Fruit fly (Drosophila melanogaster) whole organism, embryonic: Measurements from ENCODE around the gene Prosbeta2R2.
A peak's percentile ranks its signal among the peaks of the same experiment; 100 is the strongest.

Experiments used
- CG11696 ChIP-seq: fragments of 200-800 bp; sonication (Bioruptor generic); IDR thresholded peaks from 2 replicates; pipeline ENCODE4 v1.3.6; 2022; ENCODE audit warnings: missing biosample characterization, missing genetic modification characterization
- CG11723 ChIP-seq: fragments of 200-800 bp; sonication (Bioruptor generic); optimal IDR thresholded peaks from 2 replicates; lab custom pipeline; 2017; ENCODE audit warnings: missing biosample characterization, mild to moderate bottlenecking, missing genetic modification characterization
- CG12769 ChIP-seq: fragments of 200-800 bp; sonication (Bioruptor generic); optimal IDR thresholded peaks from 2 replicates; lab custom pipeline; 2019; ENCODE audit warnings: missing biosample characterization, mild to moderate bottlenecking, missing genetic modification characterization, moderate library complexity
- CG14860 ChIP-seq: fragments of 200-800 bp; sonication (Bioruptor generic); IDR thresholded peaks from 3 replicates; pipeline ENCODE4 v1.3.6; 2022; ENCODE audit warnings: missing biosample characterization, missing genetic modification characterization; ENCODE audit not compliant: partially characterized antibody
- CG1529 ChIP-seq: fragments of 200-800 bp; sonication (Bioruptor generic); optimal IDR thresholded peaks from 3 replicates; lab custom pipeline; 2018; ENCODE audit warnings: missing biosample characterization, missing genetic modification characterization
- CG16813 ChIP-seq: fragments of 200-800 bp; sonication (Bioruptor generic); IDR thresholded peaks from 3 replicates; pipeline ENCODE4 v1.3.6; 2022; ENCODE audit warnings: missing biosample characterization, missing genetic modification characterization; ENCODE audit not compliant: partially characterized antibody
- CG16863 ChIP-seq: fragments of 200-800 bp; sonication (Bioruptor generic); optimal IDR thresholded peaks from 3 replicates; lab custom pipeline; 2016; ENCODE audit warnings: missing biosample characterization, missing genetic modification characterization
- CG1792 ChIP-seq: fragments of 200-800 bp; sonication (Bioruptor generic); optimal IDR thresholded peaks from 2 replicates; lab custom pipeline; 2016; ENCODE audit warnings: missing biosample characterization, missing genetic modification characterization
- CG2116 ChIP-seq: fragments of 200-800 bp; sonication (Bioruptor generic); optimal IDR thresholded peaks from 3 replicates; lab custom pipeline; 2018; ENCODE audit warnings: missing biosample characterization, mild to moderate bottlenecking, missing genetic modification characterization
- CG2712 ChIP-seq: fragments of 200-800 bp; optimal IDR thresholded peaks from 3 replicates; lab custom pipeline; 2019; ENCODE audit warnings: missing biosample characterization, mild to moderate bottlenecking, missing genetic modification characterization, moderate library complexity
- CG2889 ChIP-seq: fragments of 200-800 bp; sonication (Bioruptor generic); IDR thresholded peaks from 3 replicates; pipeline ENCODE4 v1.3.6; 2022; ENCODE audit warnings: missing biosample characterization, missing genetic modification characterization
- CG31388 ChIP-seq: fragments of 200-800 bp; sonication (Bioruptor generic); optimal IDR thresholded peaks from 2 replicates; lab custom pipeline; 2016; ENCODE audit warnings: missing biosample characterization, missing genetic modification characterization
- CG32772 ChIP-seq: fragments of 200-800 bp; sonication (Bioruptor generic); IDR thresholded peaks from 2 replicates; pipeline ENCODE4 v1.3.6; 2022; ENCODE audit warnings: missing biosample characterization, missing genetic modification characterization
- CG4707 ChIP-seq: fragments of 200-800 bp; sonication (Bioruptor generic); optimal IDR thresholded peaks from 2 replicates; lab custom pipeline; 2018; ENCODE audit warnings: missing biosample characterization, mild to moderate bottlenecking, missing genetic modification characterization, moderate library complexity
- CG4730 ChIP-seq: fragments of 200-800 bp; sonication (Bioruptor generic); IDR thresholded peaks from 2 replicates; pipeline ENCODE4 v1.3.6; 2022; ENCODE audit warnings: missing biosample characterization, missing genetic modification characterization
- CG7987 ChIP-seq: fragments of 200-800 bp; sonication (Bioruptor generic); optimal IDR thresholded peaks from 2 replicates; lab custom pipeline; 2018; ENCODE audit warnings: missing biosample characterization, mild to moderate bottlenecking, missing genetic modification characterization, moderate library complexity
- CG8478 ChIP-seq: fragments of >200 bp; optimal IDR thresholded peaks from 2 replicates; lab custom pipeline; 2018
- CG8924 ChIP-seq: fragments of 200-800 bp; optimal IDR thresholded peaks from 3 replicates; lab custom pipeline; 2019; ENCODE audit warnings: missing biosample characterization, mild to moderate bottlenecking, missing genetic modification characterization, moderate library complexity
- Dad ChIP-seq: fragments of 200-800 bp; sonication (Bioruptor generic); optimal IDR thresholded peaks from 3 replicates; lab custom pipeline; 2016; ENCODE audit warnings: missing biosample characterization, missing genetic modification characterization
- Doc3 ChIP-seq: fragments of 200-800 bp; sonication (Bioruptor generic); IDR thresholded peaks from 3 replicates; pipeline ENCODE4 v1.3.6; 2022; ENCODE audit warnings: missing biosample characterization, missing genetic modification characterization; ENCODE audit not compliant: partially characterized antibody
- HmgZ ChIP-seq: fragments of 200-800 bp; sonication (Bioruptor generic); optimal IDR thresholded peaks from 2 replicates; lab custom pipeline; 2018; ENCODE audit warnings: missing biosample characterization, mild to moderate bottlenecking, missing genetic modification characterization
- Lim3 ChIP-seq: fragments of 200-800 bp; sonication (Bioruptor generic); IDR thresholded peaks from 2 replicates; pipeline ENCODE4 v1.3.6; 2022; ENCODE audit warnings: missing biosample characterization, missing genetic modification characterization
- Mrtf ChIP-seq: fragments of 200-800 bp; sonication (Bioruptor generic); IDR thresholded peaks from 3 replicates; pipeline ENCODE4 v1.3.6; 2022; ENCODE audit warnings: missing biosample characterization, missing genetic modification characterization
- Six4 ChIP-seq: fragments of 200-800 bp; sonication (Bioruptor generic); optimal IDR thresholded peaks from 2 replicates; lab custom pipeline; 2016; ENCODE audit warnings: missing biosample characterization, missing genetic modification characterization
- Sox102F ChIP-seq: fragments of 200-800 bp; sonication (Bioruptor generic); optimal IDR thresholded peaks from 2 replicates; lab custom pipeline; 2018; ENCODE audit warnings: missing biosample characterization, mild to moderate bottlenecking, missing genetic modification characterization, moderate library complexity
- Sry-δ ChIP-seq: fragments of 200-800 bp; sonication (Bioruptor generic); optimal IDR thresholded peaks from 2 replicates; lab custom pipeline; 2016; ENCODE audit warnings: missing biosample characterization, missing genetic modification characterization
- Usf ChIP-seq: fragments of 200-800 bp; sonication (Bioruptor generic); optimal IDR thresholded peaks from 2 replicates; lab custom pipeline; 2017; ENCODE audit warnings: missing genotype, missing biosample characterization, missing genetic modification characterization
- al ChIP-seq: fragments of 200-800 bp; sonication (Bioruptor generic); IDR thresholded peaks from 2 replicates; pipeline ENCODE4 v1.3.6; 2022; ENCODE audit warnings: missing biosample characterization, missing genetic modification characterization
- cas ChIP-seq: fragments of 200-800 bp; sonication (Bioruptor generic); IDR thresholded peaks from 2 replicates; pipeline ENCODE4 v1.3.6; 2022; ENCODE audit warnings: missing biosample characterization, missing genetic modification characterization
- caup ChIP-seq: fragments of 200-800 bp; sonication (Bioruptor generic); optimal IDR thresholded peaks from 3 replicates; lab custom pipeline; 2017; ENCODE audit warnings: missing biosample characterization, mild to moderate bottlenecking, missing genetic modification characterization, moderate library complexity; ENCODE audit not compliant: severe bottlenecking
- dati ChIP-seq: fragments of 200-800 bp; sonication (Bioruptor generic); IDR thresholded peaks from 2 replicates; pipeline ENCODE4 v1.3.6; 2022; ENCODE audit warnings: missing biosample characterization, missing genetic modification characterization
- exex ChIP-seq: fragments of 200-800 bp; sonication (Bioruptor generic); optimal IDR thresholded peaks from 4 replicates; lab custom pipeline; 2018; ENCODE audit warnings: missing biosample characterization, mild to moderate bottlenecking, missing genetic modification characterization, moderate library complexity
- fru ChIP-seq: fragments of >200 bp; optimal IDR thresholded peaks from 2 replicates; lab custom pipeline; 2017
- grau ChIP-seq: fragments of 200-800 bp; optimal IDR thresholded peaks from 3 replicates; lab custom pipeline; 2019; ENCODE audit warnings: missing biosample characterization, mild to moderate bottlenecking, missing genetic modification characterization, moderate library complexity
- grn ChIP-seq: fragments of 200-800 bp; sonication (Bioruptor generic); optimal IDR thresholded peaks from 3 replicates; lab custom pipeline; 2017; ENCODE audit warnings: missing biosample characterization, missing genetic modification characterization
- hbn ChIP-seq: fragments of 200-800 bp; sonication (Bioruptor generic); IDR thresholded peaks from 2 replicates; pipeline ENCODE4 v1.3.6; 2022; ENCODE audit warnings: missing biosample characterization, missing genetic modification characterization; ENCODE audit not compliant: partially characterized antibody
- kah ChIP-seq: fragments of 200-800 bp; sonication (Bioruptor generic); optimal IDR thresholded peaks from 2 replicates; lab custom pipeline; 2018; ENCODE audit warnings: missing biosample characterization, mild to moderate bottlenecking, missing genetic modification characterization
- lab ChIP-seq: fragments of 200-800 bp; sonication (Bioruptor generic); optimal IDR thresholded peaks from 3 replicates; lab custom pipeline; 2017; ENCODE audit warnings: missing biosample characterization, missing genetic modification characterization, mild to moderate bottlenecking, moderate library complexity, missing genetic modification reagents
- oc ChIP-seq: fragments of 200-800 bp; sonication (Bioruptor generic); optimal IDR thresholded peaks from 2 replicates; lab custom pipeline; 2018; ENCODE audit warnings: missing biosample characterization, mild to moderate bottlenecking, missing genetic modification characterization, moderate library complexity
- p53 ChIP-seq: fragments of 200-800 bp; sonication (Bioruptor generic); optimal IDR thresholded peaks from 2 replicates; lab custom pipeline; 2016; ENCODE audit warnings: missing biosample characterization, missing genetic modification characterization
- pan ChIP-seq, 4 experiments: fragments of >200 bp in 3 of 4; fragments of 200-800 bp in 1 of 4; sonication (Bioruptor generic) in 1 of 4; optimal IDR thresholded peaks in 3 of 4; IDR thresholded peaks in 1 of 4; 2 replicates each; pipeline versions ENCODE4 v1.3.6 to Lab custom; 2017 to 2022; ENCODE audit warnings: missing biosample characterization in 2 of 4, missing genetic modification characterization in 2 of 4, mixed read lengths in 1 of 4
- phol ChIP-seq: fragments of 200-800 bp; sonication (Bioruptor generic); optimal IDR thresholded peaks from 3 replicates; lab custom pipeline; 2018; ENCODE audit warnings: missing biosample characterization, mild to moderate bottlenecking, missing genetic modification characterization, moderate library complexity
- sima ChIP-seq: fragments of 200-800 bp; sonication (Bioruptor generic); optimal IDR thresholded peaks from 2 replicates; lab custom pipeline; 2016; ENCODE audit warnings: missing biosample characterization, missing genetic modification characterization
- sna ChIP-seq: fragments of 200-800 bp; sonication (Bioruptor generic); IDR thresholded peaks from 2 replicates; pipeline ENCODE4 v1.3.6; 2022; ENCODE audit warnings: missing biosample characterization, missing genetic modification characterization; ENCODE audit not compliant: partially characterized antibody
- so ChIP-seq: fragments of 200-800 bp; sonication (Bioruptor generic); IDR thresholded peaks from 3 replicates; pipeline ENCODE4 v1.3.6; 2022; ENCODE audit warnings: missing biosample characterization, missing genetic modification characterization
- tio ChIP-seq: fragments of 200-800 bp; sonication (Bioruptor generic); optimal IDR thresholded peaks from 2 replicates; lab custom pipeline; 2017; ENCODE audit warnings: missing biosample characterization, missing genetic modification characterization, inconsistent platforms
- tx ChIP-seq: fragments of 200-800 bp; sonication (Bioruptor generic); optimal IDR thresholded peaks from 2 replicates; lab custom pipeline; 2016; ENCODE audit warnings: missing biosample characterization, missing genetic modification characterization
- unc-4 ChIP-seq: fragments of 200-800 bp; sonication (Bioruptor generic); IDR thresholded peaks from 2 replicates; pipeline ENCODE4 v1.3.6; 2022; ENCODE audit warnings: missing biosample characterization, missing genetic modification characterization; ENCODE audit not compliant: partially characterized antibody
- zfh1 ChIP-seq: fragments of 200-800 bp; sonication (Bioruptor generic); IDR thresholded peaks from 3 replicates; pipeline ENCODE4 v1.3.6; 2022; ENCODE audit warnings: missing biosample characterization, missing genetic modification characterization

Gene Prosbeta2R2

dm6 chr3R:5256462-5257146, 37.3 kb upstream of the Prosbeta2R2 start, which contains the start of the genes Enoph and Hph (continued):
- peak; percentile 49 for TF ChIP-seq HmgZ
- no peak for TF ChIP-seq CG4730 (GFP tag; lab: Robert Waterston, UW)
- no peak for TF ChIP-seq CG4707
- TF ChIP-seq p53: peak; percentile 5
- TF ChIP-seq pan (optimal IDR thresholded peaks at IDR 0.05; lab: Kevin White, UChicago): no peak
- TF ChIP-seq pan (GFP tag; optimal IDR thresholded peaks at IDR 0.05 in 1 of 2, IDR thresholded peaks at IDR 0.05 in 1 of 2): peak in 1 of 2 experiments; percentile 42
- no peak for TF ChIP-seq cas (GFP tag; lab: Robert Waterston, UW)
- no peak for TF ChIP-seq dati (GFP tag; lab: Robert Waterston, UW)
- peak; percentile 55 for TF ChIP-seq CG8924 (tag; lab: Kevin White, UChicago)
- TF ChIP-seq exex (tag; lab: Kevin White, UChicago): peak; percentile 11
- TF ChIP-seq sna (GFP tag; lab: Robert Waterston, UW): peak; percentile 57; the same call in 1 of the 2 replicates
- peak; percentile 66 for TF ChIP-seq Doc3 (GFP tag; lab: Robert Waterston, UW)
- TF ChIP-seq CG11696: no peak
- 0 out of 3 replicates have a peak, but pooled peaks have one; percentile 28 for TF ChIP-seq Mrtf (GFP tag; lab: Robert Waterston, UW)
- no peak for TF ChIP-seq sima (GFP tag; lab: Kevin White, UChicago)
- TF ChIP-seq grau: peak; percentile 65
- TF ChIP-seq CG2712 (tag; lab: Kevin White, UChicago): peak; percentile 76
- no peak for TF ChIP-seq so (GFP tag; lab: Robert Waterston, UW)
- no peak for TF ChIP-seq CG8478 (lab: Kevin White, UChicago)
- TF ChIP-seq Lim3 (GFP tag; lab: Robert Waterston, UW): no peak
- peak; percentile 11 for TF ChIP-seq CG12769 (tag; lab: Kevin White, UChicago)
- peak; percentile 1 for TF ChIP-seq CG1529 (GFP tag; lab: Kevin White, UChicago)
- TF ChIP-seq CG2889: no peak
- peak; percentile 48 for TF ChIP-seq caup (GFP tag; lab: Kevin White, UChicago)
- TF ChIP-seq lab: peak; percentile 62
- peak; percentile 42 for TF ChIP-seq CG1792 (GFP tag; lab: Kevin White, UChicago)
- peak; percentile 43 for TF ChIP-seq CG16863 (GFP tag; lab: Kevin White, UChicago)
- peak; percentile 84 for TF ChIP-seq CG16813
- peak; percentile 59 for TF ChIP-seq tio
- peak; percentile 50; the same call in 2 of the 3 replicates for TF ChIP-seq zfh1
- peak; percentile 69 for TF ChIP-seq CG2116 (GFP tag; lab: Kevin White, UChicago)
- no peak for TF ChIP-seq kah
- no peak for TF ChIP-seq CG31388 (GFP tag; lab: Kevin White, UChicago)
- TF ChIP-seq Sry-δ: peak; percentile 97
- peak; percentile 11 for TF ChIP-seq Usf (GFP tag; lab: Kevin White, UChicago)
- TF ChIP-seq CG11723 (GFP tag; lab: Kevin White, UChicago): peak; percentile 39
- TF ChIP-seq CG14860 (GFP tag; lab: Robert Waterston, UW): peak; percentile 75; the same call in 2 of the 3 replicates
- no peak for TF ChIP-seq CG7987 (GFP tag; lab: Kevin White, UChicago)
- TF ChIP-seq Sox102F: peak; percentile 63
- peak; percentile 31 for TF ChIP-seq Dad (GFP tag; lab: Kevin White, UChicago)
- peak; percentile 27; the same call in 1 of the 2 replicates for TF ChIP-seq CG32772 (GFP tag; lab: Robert Waterston, UW)
- TF ChIP-seq phol (tag; lab: Kevin White, UChicago): peak; percentile 72
- peak; percentile 46 for TF ChIP-seq Six4 (GFP tag; lab: Kevin White, UChicago)
- TF ChIP-seq hbn (GFP tag; lab: Robert Waterston, UW): peak; percentile 47
- no peak for TF ChIP-seq fru
- peak; percentile 51 for TF ChIP-seq tx (GFP tag; lab: Kevin White, UChicago)
- TF ChIP-seq grn (GFP tag; lab: Kevin White, UChicago): no peak
- TF ChIP-seq unc-4: peak; percentile 71; the same call in 1 of the 2 replicates
- peak; percentile 57 for TF ChIP-seq al
- no peak for TF ChIP-seq oc (tag; lab: Kevin White, UChicago)
